Worm (Caenorhabditis elegans) whole organism, mixed stage, embryonic: ENCODE data around the gene unc-52.

Experiments
- elt-3 ChIP-seq: fragments of 150-350 bp; optimal IDR thresholded peaks from 2 replicates; lab custom pipeline; 2014; ENCODE audit warnings: missing biosample characterization, missing genetic modification characterization
- ham-2 ChIP-seq: fragments of 200-800 bp; sonication (Bioruptor generic); optimal IDR thresholded peaks from 2 replicates; lab custom pipeline; 2018; ENCODE audit warnings: mild to moderate bottlenecking, missing genetic modification characterization, missing compliant biosample characterization
- lin-13 ChIP-seq: fragments of 150-350 bp; optimal IDR thresholded peaks from 2 replicates; lab custom pipeline; 2014; ENCODE audit warnings: missing biosample characterization, missing genetic modification characterization
- mab-5 ChIP-seq: fragments of 150-350 bp; optimal IDR thresholded peaks from 2 replicates; lab custom pipeline; 2014; ENCODE audit warnings: missing biosample characterization, missing genetic modification characterization
- nhr-237 ChIP-seq: fragments of 150-350 bp; optimal IDR thresholded peaks from 2 replicates; lab custom pipeline; 2014; ENCODE audit warnings: missing biosample characterization, missing genetic modification characterization
- pha-4 ChIP-seq: fragments of 150-350 bp; optimal IDR thresholded peaks from 2 replicates; lab custom pipeline; 2018; ENCODE audit warnings: missing biosample characterization, missing genetic modification reagents, missing genetic modification characterization
- snpc-4 ChIP-seq: fragments of 150-350 bp; optimal IDR thresholded peaks from 2 replicates; lab custom pipeline; 2014; ENCODE audit warnings: missing biosample characterization, missing genetic modification characterization
- unc-39 ChIP-seq: fragments of 150-350 bp; optimal IDR thresholded peaks from 2 replicates; lab custom pipeline; 2014; ENCODE audit warnings: missing biosample characterization, missing genetic modification characterization
- unc-62 ChIP-seq: fragments of 150-350 bp; optimal IDR thresholded peaks from 2 replicates; lab custom pipeline; 2014; ENCODE audit warnings: missing biosample characterization, missing genetic modification reagents, missing genetic modification characterization

DNA sequence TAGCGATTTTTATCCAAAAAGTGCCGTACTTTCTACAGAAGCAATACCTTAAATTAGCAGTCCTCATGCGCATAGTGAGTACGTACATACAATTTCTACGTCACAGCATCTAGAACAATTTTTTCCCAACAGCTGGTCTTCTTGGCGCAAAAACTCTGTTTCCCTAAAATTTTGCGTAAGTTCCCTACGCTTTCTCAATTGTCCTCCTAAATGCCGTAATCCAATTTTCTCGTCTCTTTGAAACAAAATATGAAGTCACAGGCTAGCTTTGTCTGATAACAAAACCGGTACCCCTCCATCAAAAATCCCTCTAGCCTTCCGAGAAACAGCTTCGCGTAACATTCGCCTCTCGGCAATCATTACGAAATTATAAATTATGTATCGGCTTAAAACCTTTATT lies 51.4 kb downstream of the unc-52 start, which contains the start of gene C38C6.3:
- no peak for TF ChIP-seq nhr-237 (tag; lab: Kevin White, UChicago)
- no peak for TF ChIP-seq unc-39 (tag; lab: Kevin White, UChicago)
- no peak for TF ChIP-seq pha-4
- no peak for TF ChIP-seq unc-62 (GFP tag; lab: Kevin White, UChicago)
- no peak for TF ChIP-seq elt-3
- TF ChIP-seq mab-5 (tag; lab: Kevin White, UChicago), result no peak
- TF ChIP-seq ham-2 (GFP tag; lab: Kevin White, UChicago), result no peak
- no peak for TF ChIP-seq lin-13 (tag; lab: Kevin White, UChicago)
- no peak for TF ChIP-seq snpc-4
